Worm (Caenorhabditis elegans): ENCODE measurements around the gene nhr-132.

The nhr-132 gene

DNA sequence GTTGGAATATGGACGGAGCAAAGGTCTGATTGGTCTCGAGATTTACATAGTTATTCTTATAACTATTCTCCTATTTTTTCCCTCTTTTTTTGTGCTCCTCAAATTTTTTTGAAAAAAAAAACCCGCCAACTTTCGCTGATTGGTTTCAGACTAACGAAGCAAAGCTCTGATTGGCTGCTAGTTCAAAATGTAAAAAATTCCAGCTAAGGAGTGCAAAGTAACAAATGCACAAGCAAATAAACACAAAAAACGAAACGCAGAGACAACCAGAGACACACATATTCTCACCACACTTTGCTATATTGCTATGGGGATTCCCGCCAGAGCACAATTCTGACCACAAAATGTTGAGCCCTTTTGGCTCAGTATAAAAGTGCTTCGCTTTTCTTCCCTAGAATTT is 36.8 kb upstream of the nhr-132 start, which contains the start of gene T01G6.1:
TSS of gene T01G6.1 (plus strand) at position 301 of the 400 bp plus-strand sequence.
- TF ChIP-seq Y56A3A.18 (GFP tag; IDR thresholded peaks at IDR 0.05) (no peak), ccch-3 (GFP tag; optimal IDR thresholded peaks at IDR 0.05) (no peak), tbx-9 (tag; optimal IDR thresholded peaks at IDR 0.05; ENCODE audit: borderline replicate concordance) (no peak), F22D6.2 (tag; optimal IDR thresholded peaks at IDR 0.05) (no peak), gei-17 (GFP tag; optimal IDR thresholded peaks at IDR 0.05) (no peak), fkh-3 (tag; optimal IDR thresholded peaks at IDR 0.05) (no peak), mcd-1 (GFP tag; IDR thresholded peaks at IDR 0.05) (no peak), cebp-2 (GFP tag; IDR thresholded peaks at IDR 0.05) (no peak), T26A5.8 (tag; optimal IDR thresholded peaks at IDR 0.05) (no peak), F55B11.4 (tag; optimal IDR thresholded peaks at IDR 0.05; ENCODE audit: borderline replicate concordance, insufficient read depth) (no peak), F49E8.2 (tag; optimal IDR thresholded peaks at IDR 0.05; ENCODE audit: insufficient read depth) (no peak), snpc-4 (GFP tag; optimal IDR thresholded peaks at IDR 0.05) (no peak), snpc-4 (tag; optimal IDR thresholded peaks at IDR 0.05) (no peak)

DNA sequence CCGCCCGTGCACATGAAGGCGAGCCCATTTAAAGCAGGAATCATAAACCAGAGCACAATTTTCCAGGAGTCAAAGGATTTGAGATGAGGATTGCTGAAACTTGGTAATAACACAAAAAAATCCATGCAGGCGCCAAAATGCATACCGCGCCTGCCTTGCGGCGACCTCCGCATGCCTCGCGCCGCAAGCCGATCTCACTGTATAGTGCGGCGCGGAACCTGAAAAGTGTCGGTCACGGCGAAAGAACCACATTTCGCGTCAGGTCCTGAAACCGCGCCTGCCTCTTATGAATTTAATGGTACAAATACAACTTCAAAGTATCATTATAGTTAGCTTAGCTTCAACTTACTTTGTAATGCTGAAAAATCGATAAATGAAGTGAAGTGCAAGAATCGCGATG is 33.7 kb upstream of the nhr-132 start:
- TF ChIP-seq unc-62 (GFP tag; optimal IDR thresholded peaks at IDR 0.05) = no peak
- TF ChIP-seq snpc-4 (GFP tag; optimal IDR thresholded peaks at IDR 0.05) = no peak
- TF ChIP-seq snpc-4 (tag; optimal IDR thresholded peaks at IDR 0.05) = peak in 1 of 4 experiments; percentile 1
- peak; percentile 73 for TF ChIP-seq zfh-2 (GFP tag; conservative IDR thresholded peaks at IDR 0.05)

ce11 chrV:501230-501629 is 33.0 kb upstream of the nhr-132 start, which contains the start of gene str-256:
Gene str-256, minus strand, starts transcription at chrV:501330.
- TF ChIP-seq ztf-25 (GFP tag; IDR thresholded peaks at IDR 0.05) (no peak), ztf-6 (GFP tag; IDR thresholded peaks at IDR 0.05) (no peak), ztf-18 (tag; optimal IDR thresholded peaks at IDR 0.05) (no peak), snpc-3.4 (tag; optimal IDR thresholded peaks at IDR 0.05) (no peak), nhr-80 (tag; optimal IDR thresholded peaks at IDR 0.05) (no peak)

DNA sequence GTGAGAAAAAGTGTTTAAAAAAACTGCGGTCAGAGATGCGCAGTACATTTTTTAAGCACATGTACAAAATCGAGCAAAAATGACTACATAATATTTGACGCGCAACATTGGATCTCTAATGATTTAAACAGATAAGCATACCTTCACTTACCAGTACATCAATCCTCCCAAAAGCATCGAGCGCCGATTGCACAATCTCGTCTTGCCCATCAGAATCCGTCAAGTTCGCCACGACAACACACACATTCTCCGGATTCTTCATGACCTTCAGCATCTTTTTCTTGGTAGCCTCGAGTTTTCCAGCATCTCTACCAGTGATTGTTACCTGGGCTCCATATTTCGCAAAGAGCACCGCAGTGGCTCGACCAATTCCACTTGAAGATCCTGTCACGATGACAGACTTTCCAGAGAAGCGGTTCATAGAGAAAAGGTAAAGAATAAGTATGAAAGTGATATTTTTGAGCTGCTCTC is 31.4 kb upstream of the nhr-132 start, which contains the start of gene T01G6.10:
TSS of gene T01G6.10 (minus strand) at position 421 of the 471 bp plus-strand sequence.
- no peak for TF ChIP-seq tbx-9 (tag; optimal IDR thresholded peaks at IDR 0.05; ENCODE audit: borderline replicate concordance)
- no peak for TF ChIP-seq F49E8.2 (tag; optimal IDR thresholded peaks at IDR 0.05; ENCODE audit: insufficient read depth)
- no peak for TF ChIP-seq ztf-6 (GFP tag; IDR thresholded peaks at IDR 0.05)
- TF ChIP-seq lsl-1 (GFP tag; optimal IDR thresholded peaks at IDR 0.05) = no peak
- no peak for TF ChIP-seq attf-3 (GFP tag; conservative IDR thresholded peaks at IDR 0.05)
- TF ChIP-seq bed-2 (GFP tag; IDR thresholded peaks at IDR 0.05) = no peak
- TF ChIP-seq madf-8 (GFP tag; conservative IDR thresholded peaks at IDR 0.05) = no peak
- TF ChIP-seq unc-62 (GFP tag; optimal IDR thresholded peaks at IDR 0.05) = no peak
- TF ChIP-seq attf-5 (GFP tag; optimal IDR thresholded peaks at IDR 0.05) = no peak
- TF ChIP-seq C17E4.6 (GFP tag; IDR thresholded peaks at IDR 0.05) = no peak
- no peak for TF ChIP-seq nhr-80 (tag; optimal IDR thresholded peaks at IDR 0.05)
- TF ChIP-seq egl-44 (GFP tag; IDR thresholded peaks at IDR 0.05) = no peak
- no peak for TF ChIP-seq ceh-100 (GFP tag; IDR thresholded peaks at IDR 0.05)
- no peak for TF ChIP-seq zfh-2 (GFP tag; conservative IDR thresholded peaks at IDR 0.05)
- TF ChIP-seq pbrm-1 (GFP tag; IDR thresholded peaks at IDR 0.05) = no peak
- no peak for TF ChIP-seq ceh-58 (GFP tag; IDR thresholded peaks at IDR 0.05)

ce11 chrV:503728-504127 is 30.5 kb upstream of the nhr-132 start, which contains the start of gene srlf-35:
Gene srlf-35, plus strand, starts transcription at chrV:504028.
- TF ChIP-seq ceh-58 (GFP tag; IDR thresholded peaks at IDR 0.05) (no peak), unc-130 (GFP tag; optimal IDR thresholded peaks at IDR 0.05) (no peak), C06A6.2 (GFP tag; conservative IDR thresholded peaks at IDR 0.05) (no peak), madf-6 (GFP tag; IDR thresholded peaks at IDR 0.05) (no peak), egl-44 (GFP tag; IDR thresholded peaks at IDR 0.05) (no peak), T07F8.4 (tag; optimal IDR thresholded peaks at IDR 0.05) (no peak), zim-3 (tag; optimal IDR thresholded peaks at IDR 0.05) (no peak), akir-1 (GFP tag; optimal IDR thresholded peaks at IDR 0.05) (no peak), dox-1 (GFP tag; IDR thresholded peaks at IDR 0.05) (no peak), tbp1 (GFP tag; optimal IDR thresholded peaks at IDR 0.05) (no peak), chd-7 (tag; optimal IDR thresholded peaks at IDR 0.05) (no peak), athp-1 (tag; optimal IDR thresholded peaks at IDR 0.05) (no peak), nhr-120 (GFP tag; IDR thresholded peaks at IDR 0.05) (no peak), Y79H2A.3 (GFP tag; conservative IDR thresholded peaks at IDR 0.05) (no peak), sea-2 (GFP tag; IDR thresholded peaks at IDR 0.05) (no peak)

Data from whole organism, young adult.